Worm (Caenorhabditis elegans) whole organism, L4/young adult: ENCODE measurements around the gene F18A11.3.
"Not testable (repeated sequence)": the region's sequence is repeated elsewhere in the genome, so short reads cannot be mapped to it uniquely, and the experiment has no call there.

Experiments used
- W03F9.2 ChIP-seq: fragments of 150-350 bp; optimal IDR thresholded peaks from 2 replicates; lab custom pipeline; 2014; ENCODE audit warnings: missing biosample characterization, missing genetic modification characterization
- dao-5 ChIP-seq: sonication (generic microtip); optimal IDR thresholded peaks from 2 replicates; lab custom pipeline; 2016; ENCODE audit warnings: missing genotype, missing genetic modification characterization, moderate library complexity, missing compliant biosample characterization
- him-1 ChIP-seq: sonication (generic microtip); optimal IDR thresholded peaks from 2 replicates; lab custom pipeline; 2016; ENCODE audit warnings: missing genotype, missing genetic modification reagents, missing genetic modification characterization, missing compliant biosample characterization

F18A11.3 gene

DNA sequence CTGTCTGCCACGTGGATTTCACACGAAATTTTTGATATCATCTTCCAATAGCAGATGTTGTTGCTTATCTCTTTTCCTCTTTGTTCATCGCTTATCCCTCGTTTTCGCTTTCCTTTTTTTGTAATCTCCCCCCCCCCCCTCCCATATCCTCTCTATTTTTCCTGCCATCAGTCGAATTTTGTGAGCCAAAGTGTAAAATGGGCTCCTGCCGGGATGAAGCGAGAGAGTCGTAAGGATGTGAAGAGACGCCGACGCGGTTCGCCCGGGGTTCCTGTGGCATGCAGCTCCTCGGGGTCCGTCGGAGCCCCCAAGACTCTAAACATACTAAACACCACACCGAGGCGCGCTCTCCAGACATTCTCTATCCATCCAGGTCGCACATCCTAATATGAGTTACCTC, 19.9 kb upstream of the F18A11.3 start, which contains the start of gene zyx-1:
Gene zyx-1 (plus strand): TSS at position 331 of the 400 bp plus-strand sequence.
- TF ChIP-seq W03F9.2, result no peak
- no peak for TF ChIP-seq dao-5

DNA sequence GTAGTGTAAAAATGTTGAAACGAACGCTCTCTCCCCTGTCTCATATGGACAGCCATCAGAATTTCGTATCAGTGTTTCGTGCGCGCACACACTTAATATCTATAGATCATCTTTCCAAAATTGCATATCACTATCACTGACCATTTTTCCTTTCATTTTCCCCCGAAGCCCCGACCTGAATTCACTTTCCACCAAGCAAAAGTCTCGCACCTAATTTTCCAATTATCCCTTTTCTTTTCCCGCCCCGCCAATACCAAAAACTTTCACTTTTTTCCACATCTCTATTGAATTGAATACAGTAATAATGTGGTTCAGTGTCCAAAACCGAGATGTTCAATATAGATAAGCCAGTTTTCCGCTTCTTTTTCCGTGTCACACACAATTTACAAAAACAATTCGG, 16.8 kb upstream of the F18A11.3 start:
- TF ChIP-seq dao-5 (no peak), W03F9.2 (no peak), him-1 (tag; lab: Kevin White, UChicago) (no peak)

ce11 chrII:13050050-13050449, 13.4 kb upstream of the F18A11.3 start:
- TF ChIP-seq W03F9.2 (no peak), him-1 (tag; lab: Kevin White, UChicago) (no peak), dao-5 (no peak)

ce11 chrII:13047609-13048008, 11.0 kb upstream of the F18A11.3 start, which contains the start of gene F42G4.2:
Gene F42G4.2, plus strand, starts transcription at chrII:13047909.
- TF ChIP-seq dao-5; him-1 (tag; lab: Kevin White, UChicago); W03F9.2: not testable (repeated sequence)

DNA sequence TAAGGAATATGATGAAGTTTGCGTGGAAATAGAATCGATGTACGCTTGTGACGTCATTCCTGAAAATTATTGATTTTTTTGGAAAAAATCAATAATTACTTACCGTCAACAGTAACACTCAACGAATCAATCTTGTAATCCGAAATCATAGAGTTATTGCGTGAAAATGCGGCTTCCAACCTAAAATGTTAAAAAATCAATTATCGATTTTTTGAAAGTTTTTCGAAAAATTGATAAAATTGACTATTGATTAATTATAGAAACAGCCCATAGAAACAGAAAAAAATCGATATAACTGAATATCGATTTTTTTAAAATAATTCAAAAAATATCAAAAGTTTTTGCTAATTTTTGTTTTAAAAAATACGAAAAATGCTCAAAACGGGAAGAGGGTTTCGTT, 10.5 kb upstream of the F18A11.3 start, which contains the start of gene F42G4.7:
Gene F42G4.7 (minus strand): TSS at position 185 of the 400 bp plus-strand sequence.
- TF ChIP-seq dao-5; him-1 (tag; lab: Kevin White, UChicago); W03F9.2: not testable (repeated sequence)

- not testable (repeated sequence) for TF ChIP-seq W03F9.2; dao-5; him-1 (tag; lab: Kevin White, UChicago)
These were observed 6.9 kb upstream of the F18A11.3 start, which contains the start of gene puf-6 for ce11 chrII:13043433-13044054. Gene puf-6, minus strand, starts transcription at chrII:13043445.

ce11 chrII:13031649-13032191, 4.9 kb downstream of the F18A11.3 start, which contains the start of gene F18A11.2:
Gene F18A11.2, plus strand, starts transcription at chrII:13031699.
- TF ChIP-seq dao-5; him-1 (tag; lab: Kevin White, UChicago); W03F9.2: not testable (repeated sequence)

DNA sequence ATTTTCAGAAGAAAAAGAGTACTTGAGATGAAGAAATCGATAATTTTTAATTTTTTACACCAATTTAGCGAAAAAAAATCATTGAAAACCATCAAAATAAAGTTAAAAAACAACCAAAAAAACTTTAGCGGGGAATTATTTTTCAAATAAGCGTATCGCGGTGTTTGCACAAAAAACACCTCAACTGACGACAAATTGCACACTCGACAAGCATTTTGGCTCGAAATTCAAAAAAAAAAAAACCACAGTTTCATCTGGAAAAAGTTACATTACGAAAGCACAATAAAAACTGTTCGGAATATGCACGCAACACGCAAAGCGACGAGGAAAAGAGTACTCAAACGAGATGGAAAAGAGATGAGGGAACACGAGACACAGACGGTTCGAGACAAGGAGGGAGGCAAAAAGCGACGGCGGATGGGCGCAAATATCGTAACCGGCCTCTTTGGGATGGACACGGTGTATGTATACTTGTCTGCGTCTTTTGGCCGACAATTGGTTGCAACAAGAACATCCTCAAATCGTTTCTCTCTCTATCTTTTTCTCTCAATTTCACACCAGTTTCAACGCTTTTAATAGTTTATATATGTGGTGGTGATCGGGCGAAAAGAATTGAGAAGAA, 6.0 kb downstream of the F18A11.3 start:
- TF ChIP-seq dao-5, result no peak
- TF ChIP-seq W03F9.2, result peak; percentile 2

DNA sequence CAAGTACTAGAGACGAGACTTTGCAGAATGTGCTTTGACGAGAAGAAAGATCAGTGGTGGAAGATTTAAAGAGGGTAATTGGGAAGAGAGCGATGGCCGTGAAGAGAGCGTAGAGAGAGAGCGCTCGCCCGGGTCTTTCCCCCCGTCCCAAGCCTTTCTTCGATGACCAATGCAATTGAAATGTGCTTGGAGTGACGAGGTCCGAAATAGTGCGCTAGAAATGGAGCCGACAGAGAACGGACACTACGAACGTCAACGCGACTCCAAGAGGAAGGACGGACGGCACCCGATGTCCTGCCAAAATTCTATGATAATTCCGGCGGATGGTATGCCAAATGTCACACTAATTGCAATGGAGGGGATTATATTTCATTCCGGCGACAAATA, 6.6 kb downstream of the F18A11.3 start:
- TF ChIP-seq dao-5, result no peak
- TF ChIP-seq him-1 (tag; lab: Kevin White, UChicago), result no peak
- TF ChIP-seq W03F9.2, result no peak

- TF ChIP-seq W03F9.2 (no peak), dao-5 (no peak), him-1 (tag; lab: Kevin White, UChicago) (no peak)
These were observed 7.2 kb downstream of the F18A11.3 start for ce11 chrII:13029290-13030050.

DNA sequence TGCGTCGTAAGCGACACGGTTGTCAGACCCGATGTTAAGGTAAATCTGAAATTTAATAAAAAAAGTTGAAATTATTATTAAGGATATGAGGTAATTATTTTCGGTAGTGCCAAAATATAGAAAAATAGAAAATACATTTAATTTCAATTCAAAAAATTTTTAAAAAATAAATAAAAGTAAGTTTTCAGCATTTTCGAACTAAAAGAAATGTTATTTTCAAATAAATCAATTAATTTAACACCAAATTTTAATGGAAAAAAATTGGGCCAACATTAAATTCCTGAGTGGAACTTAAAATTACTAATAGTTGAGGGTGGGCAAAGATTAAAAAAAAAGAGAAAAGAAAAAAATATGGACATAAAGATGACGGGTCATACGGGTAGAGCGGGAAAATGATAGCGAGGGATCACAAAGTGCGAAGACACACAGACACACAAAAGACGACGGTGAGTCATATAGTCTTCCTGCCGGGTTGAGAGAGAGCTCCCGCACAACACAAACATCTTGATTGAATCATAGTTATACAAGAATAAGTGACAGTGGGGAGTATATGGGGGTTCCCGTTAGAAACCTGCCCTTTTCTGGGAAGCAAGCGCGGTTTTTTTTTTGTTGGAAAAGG, 10.7 kb downstream of the F18A11.3 start, which contains the start of gene max-2:
Gene max-2 (minus strand): TSS at position 51 of the 619 bp plus-strand sequence.
- TF ChIP-seq him-1 (tag; lab: Kevin White, UChicago) (no peak), dao-5 (no peak), W03F9.2 (no peak)

ce11 chrII:13023518-13023917, 13.1 kb downstream of the F18A11.3 start:
- TF ChIP-seq W03F9.2, result no peak
- TF ChIP-seq him-1 (tag; lab: Kevin White, UChicago), result no peak
- no peak for TF ChIP-seq dao-5

DNA sequence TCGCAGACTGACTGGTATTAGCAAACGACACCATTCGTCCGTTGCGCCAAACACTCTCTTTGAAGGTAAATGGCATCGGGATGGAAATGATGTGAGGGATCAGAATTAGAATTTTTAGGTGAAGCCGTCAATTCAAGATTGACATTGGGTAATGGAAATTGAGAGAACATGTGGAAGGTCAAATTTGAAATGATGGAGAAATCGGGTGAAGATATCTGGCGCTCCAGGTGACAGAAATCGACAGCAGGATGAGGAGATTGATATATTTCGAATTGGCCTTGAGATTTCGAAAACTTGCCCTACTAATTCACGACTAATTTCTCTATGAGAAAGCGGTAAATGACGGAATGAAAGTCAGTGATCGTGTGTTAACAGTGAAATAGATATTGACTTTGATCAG, 14.1 kb downstream of the F18A11.3 start:
- TF ChIP-seq him-1 (tag; lab: Kevin White, UChicago) (no peak), dao-5 (no peak), W03F9.2 (no peak)

DNA sequence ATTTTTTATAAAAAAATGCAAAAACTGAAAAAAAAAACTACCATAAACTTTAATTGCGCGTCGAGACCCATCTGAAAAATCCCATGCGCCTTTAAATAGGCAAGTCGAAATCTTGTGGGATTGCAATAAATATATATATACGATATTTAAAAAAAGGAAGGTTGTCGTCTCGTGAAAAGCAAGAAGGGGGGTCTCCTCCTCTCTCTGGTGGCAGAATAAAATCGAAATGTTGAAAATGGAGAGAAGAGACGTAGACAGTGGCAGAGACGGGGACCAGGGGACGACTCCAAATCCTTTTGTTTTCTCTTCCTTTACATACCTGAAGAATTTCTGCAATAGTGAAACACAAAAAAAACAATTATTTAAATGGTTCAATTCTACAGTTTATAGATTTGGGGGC, 22.7 kb downstream of the F18A11.3 start, which contains the start of gene F18A11.5:
Gene F18A11.5 (minus strand): TSS at position 321 of the 400 bp plus-strand sequence.
- TF ChIP-seq W03F9.2, result no peak
- no peak for TF ChIP-seq him-1 (tag; lab: Kevin White, UChicago)
- no peak for TF ChIP-seq dao-5
